Worm (Caenorhabditis elegans) whole organism, L1 larva: ENCODE results near the gene F35C11.7.

ENCODE experiments used
- C04F5.9 ChIP-seq: sonication (generic microtip); optimal IDR thresholded peaks from 2 replicates; lab custom pipeline; 2016; ENCODE audit warnings: missing genetic modification characterization, missing compliant biosample characterization
- ces-1 ChIP-seq: fragments of 150-350 bp; optimal IDR thresholded peaks from 2 replicates; lab custom pipeline; 2014; ENCODE audit warnings: missing biosample characterization, missing genetic modification reagents, missing genetic modification characterization
- lin-13 ChIP-seq: fragments of 150-350 bp; optimal IDR thresholded peaks from 2 replicates; lab custom pipeline; 2014; ENCODE audit warnings: missing biosample characterization, missing genetic modification reagents, missing genetic modification characterization
- lin-14 ChIP-seq: fragments of 200-800 bp; sonication (Bioruptor generic); optimal IDR thresholded peaks from 2 replicates; lab custom pipeline; 2018; ENCODE audit warnings: mild to moderate bottlenecking, missing genetic modification characterization, moderate library complexity, missing compliant biosample characterization
- lin-39 ChIP-seq: fragments of 150-350 bp; optimal IDR thresholded peaks from 2 replicates; lab custom pipeline; 2014; ENCODE audit warnings: missing biosample characterization, missing genetic modification reagents, missing genetic modification characterization
- lsy-2 ChIP-seq, 2 experiments: fragments of 150-350 bp; optimal IDR thresholded peaks; 2 replicates each; lab custom pipeline; 2014; ENCODE audit warnings: missing biosample characterization in 2 of 2, missing genetic modification characterization in 2 of 2
- nhr-11 ChIP-seq: fragments of 150-350 bp; optimal IDR thresholded peaks from 2 replicates; lab custom pipeline; 2014; ENCODE audit warnings: missing biosample characterization, missing genetic modification characterization
- nhr-20 ChIP-seq: sonication (generic microtip); optimal IDR thresholded peaks from 2 replicates; lab custom pipeline; 2016; ENCODE audit warnings: mild to moderate bottlenecking, missing genetic modification characterization, missing compliant biosample characterization
- nhr-237 ChIP-seq: fragments of 150-350 bp; optimal IDR thresholded peaks from 2 replicates; lab custom pipeline; 2014; ENCODE audit warnings: missing biosample characterization, missing genetic modification characterization
- nhr-76 ChIP-seq: sonication (generic microtip); optimal IDR thresholded peaks from 2 replicates; lab custom pipeline; 2017; ENCODE audit warnings: missing biosample characterization, missing genetic modification characterization
- unc-86 ChIP-seq: sonication (generic microtip); optimal IDR thresholded peaks from 2 replicates; lab custom pipeline; 2016; ENCODE audit warnings: missing genetic modification characterization, missing compliant biosample characterization
- zag-1 ChIP-seq: fragments of 150-350 bp; optimal IDR thresholded peaks from 2 replicates; lab custom pipeline; 2014; ENCODE audit warnings: missing biosample characterization, missing genetic modification characterization

DNA sequence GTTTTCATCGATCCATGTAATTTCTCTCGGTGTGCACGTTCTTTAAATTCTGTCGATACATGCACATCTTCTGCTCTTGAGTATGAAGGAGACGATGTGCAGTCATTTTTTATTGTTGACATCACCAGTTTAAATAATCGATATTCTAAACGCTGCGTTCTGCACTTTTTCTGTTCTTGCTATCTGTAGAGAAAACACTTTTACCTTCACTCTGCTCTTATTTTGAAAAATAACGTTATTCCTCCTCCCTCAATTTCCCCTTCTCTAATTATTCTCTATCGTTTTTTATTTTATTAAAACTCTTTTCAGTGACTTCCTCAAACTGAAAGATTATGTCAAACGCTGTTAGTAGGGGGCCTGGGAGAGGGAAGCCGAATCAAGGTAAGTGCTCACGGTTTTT lies 39.2 kb upstream of the F35C11.7 start, which contains the start of gene ifg-1:
- TF ChIP-seq unc-86 (tag; lab: Kevin White, UChicago) = no peak
- TF ChIP-seq zag-1 (tag; lab: Kevin White, UChicago) = no peak
- TF ChIP-seq lin-13 (GFP tag; lab: Kevin White, UChicago) = no peak
- no peak for TF ChIP-seq C04F5.9 (tag; lab: Kevin White, UChicago)
- TF ChIP-seq lin-39 (tag; lab: Kevin White, UChicago) = no peak
- no peak for TF ChIP-seq nhr-76 (tag; lab: Kevin White, UChicago)
- TF ChIP-seq nhr-20 (tag; lab: Kevin White, UChicago) = no peak
- no peak for TF ChIP-seq lin-14 (GFP tag; lab: Kevin White, UChicago)
- no peak for TF ChIP-seq ces-1 (GFP tag; lab: Kevin White, UChicago)
- no peak for TF ChIP-seq nhr-11
- TF ChIP-seq nhr-237 = no peak
- TF ChIP-seq lsy-2 (tag; optimal IDR thresholded peaks at IDR 0.05; lab: Kevin White, UChicago) = no peak
